Worm (Caenorhabditis elegans) whole organism, young adult: ENCODE measurements around the gene egl-44.

Experiments used
- Y95B8A.8 ChIP-seq: fragments of 200-800 bp; sonication (Bioruptor generic); IDR thresholded peaks from 2 replicates; pipeline ENCODE4 v1.3.6; 2022; ENCODE audit warnings: missing genetic modification reagents, missing genetic modification characterization, missing compliant biosample characterization
- dox-1 ChIP-seq: fragments of 200-800 bp; sonication (Bioruptor generic); IDR thresholded peaks from 2 replicates; pipeline ENCODE4 v1.3.6; 2022; ENCODE audit warnings: missing genetic modification reagents, missing genetic modification characterization, missing compliant biosample characterization
- ekl-4 ChIP-seq: fragments of 200-800 bp; sonication (Bioruptor generic); IDR thresholded peaks from 2 replicates; pipeline ENCODE4 v1.3.6; 2022; ENCODE audit warnings: missing genetic modification reagents, missing genetic modification characterization, missing compliant biosample characterization
- lin-35 ChIP-seq, 3 experiments: fragments of 150-350 bp in 2 of 3; sonication (generic microtip) in 1 of 3; optimal IDR thresholded peaks; 2 replicates each; lab custom pipeline; 2014 to 2018; ENCODE audit warnings: missing biosample characterization in 3 of 3, missing genetic modification characterization in 3 of 3, missing genetic modification reagents in 3 of 3
- nfya-1 ChIP-seq: sonication (generic microtip); optimal IDR thresholded peaks from 2 replicates; lab custom pipeline; 2017; ENCODE audit warnings: antibody characterized with exemption, missing compliant biosample characterization, missing genetic modification characterization, borderline replicate concordance; ENCODE audit not compliant: insufficient read depth
- nhr-120 ChIP-seq: fragments of 200-800 bp; sonication (Bioruptor generic); IDR thresholded peaks from 2 replicates; pipeline ENCODE4 v1.3.6; 2022; ENCODE audit warnings: missing genetic modification characterization, missing compliant biosample characterization
- nhr-90 ChIP-seq: sonication (generic microtip); optimal IDR thresholded peaks from 2 replicates; lab custom pipeline; 2016; ENCODE audit warnings: missing genotype, mild to moderate bottlenecking, missing genetic modification characterization, missing compliant biosample characterization
- pha-4 ChIP-seq: fragments of 150-350 bp; sonication (generic microtip); optimal IDR thresholded peaks from 2 replicates; lab custom pipeline; 2014; ENCODE audit warnings: missing biosample characterization, missing genetic modification reagents, missing genetic modification characterization
- snpc-1.1 ChIP-seq: sonication (generic microtip); optimal IDR thresholded peaks from 2 replicates; lab custom pipeline; 2017; ENCODE audit warnings: missing genetic modification characterization, mild to moderate bottlenecking, missing compliant biosample characterization, antibody characterized with exemption, moderate library complexity, missing genotype, missing genetic modification reagents; ENCODE audit not compliant: insufficient read depth
- zim-3 ChIP-seq: sonication (generic microtip); optimal IDR thresholded peaks from 2 replicates; lab custom pipeline; 2017; ENCODE audit warnings: mild to moderate bottlenecking, missing genetic modification characterization, moderate library complexity, missing compliant biosample characterization

- no peak for TF ChIP-seq zim-3
- TF ChIP-seq nhr-90 (tag; lab: Kevin White, UChicago): no peak
- no peak for TF ChIP-seq snpc-1.1 (tag; lab: Kevin White, UChicago)
- no peak for TF ChIP-seq nfya-1 (tag; lab: Kevin White, UChicago)
- no peak for TF ChIP-seq dox-1
- TF ChIP-seq Y95B8A.8 (GFP tag; lab: Robert Waterston, UW): no peak
- no peak for TF ChIP-seq nhr-120 (GFP tag; lab: Robert Waterston, UW)
- TF ChIP-seq ekl-4 (GFP tag; lab: Robert Waterston, UW): no peak
- no peak for TF ChIP-seq lin-35 (GFP tag; optimal IDR thresholded peaks at IDR 0.05; lab: Kevin White, UChicago)
- no peak for TF ChIP-seq pha-4 (tag; lab: Kevin White, UChicago)
Observed at ce11 chrII:5921620-5922019, 7.0 kb upstream of the egl-44 start, which contains the start of gene vrk-1.
